Fruit fly (Drosophila melanogaster): ENCODE data around the gene Ras64B.

Ras64B gene

DNA sequence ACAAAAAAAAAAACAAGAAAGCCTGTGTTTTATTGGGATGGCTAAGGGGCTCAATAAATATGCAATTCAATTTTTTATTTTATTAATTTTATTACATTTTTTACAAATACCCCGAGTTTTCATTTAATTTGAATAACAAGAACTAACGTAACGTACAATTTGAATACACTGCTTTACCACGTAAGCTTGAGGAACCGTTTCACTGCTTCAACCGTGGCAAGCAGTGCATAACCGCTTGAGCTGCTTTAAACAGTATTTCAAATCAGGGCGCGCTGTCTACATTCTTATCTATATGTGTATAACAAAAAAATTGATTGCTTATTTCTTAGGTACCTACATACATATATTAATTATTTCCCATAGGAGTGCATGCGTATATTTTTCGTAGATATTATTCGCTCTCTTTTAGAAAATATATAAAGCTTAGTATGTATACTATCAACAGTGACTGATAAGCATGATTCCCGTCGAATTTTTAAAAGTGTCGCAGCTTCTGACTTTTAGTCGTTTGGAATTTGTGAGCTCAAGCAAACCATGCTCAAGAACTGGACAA lies 46.1 kb upstream of the Ras64B start, which contains the start of gene CG14990 (continued):
- TF ChIP-seq CG12299 (tag; optimal IDR thresholded peaks at IDR 0.05) (no peak), klu (GFP tag; IDR thresholded peaks at IDR 0.05) (no peak), CTCF (GFP tag; optimal IDR thresholded peaks at IDR 0.05) (no peak), stc (GFP tag; IDR thresholded peaks at IDR 0.05) (no peak), knrl (GFP tag; IDR thresholded peaks at IDR 0.05; ENCODE audit: partially characterized antibody) (peak; percentile 63; the same call in 1 of the 3 replicates), CG13624 (GFP tag; optimal IDR thresholded peaks at IDR 0.05) (no peak), NK7.1 (GFP tag; optimal IDR thresholded peaks at IDR 0.05) (no peak), CG7839 (tag; optimal IDR thresholded peaks at IDR 0.05) (peak; percentile 19), pfk (GFP tag; optimal IDR thresholded peaks at IDR 0.05) (no peak), sna (GFP tag; IDR thresholded peaks at IDR 0.05; ENCODE audit: partially characterized antibody) (no peak), ems (GFP tag; optimal IDR thresholded peaks at IDR 0.05) (no peak), H15 (GFP tag; IDR thresholded peaks at IDR 0.05) (no peak), mld (GFP tag; IDR thresholded peaks at IDR 0.05; ENCODE audit: partially characterized antibody) (no peak), Nf-YB (GFP tag; optimal IDR thresholded peaks at IDR 0.05) (no peak), Tbp (GFP tag; optimal IDR thresholded peaks at IDR 0.05) (no peak), CG18476 (GFP tag; optimal IDR thresholded peaks at IDR 0.05) (no peak), CG8924 (tag; optimal IDR thresholded peaks at IDR 0.05) (no peak), Taf1 (GFP tag; IDR thresholded peaks at IDR 0.05) (no peak), CG16813 (GFP tag; IDR thresholded peaks at IDR 0.05; ENCODE audit: partially characterized antibody) (no peak), MTF-1 (GFP tag; optimal IDR thresholded peaks at IDR 0.05; ENCODE audit: borderline replicate concordance) (no peak), stwl (tag; optimal IDR thresholded peaks at IDR 0.05) (peak; percentile 90), CG9876 (GFP tag; optimal IDR thresholded peaks at IDR 0.05) (no peak), CG17829 (tag; optimal IDR thresholded peaks at IDR 0.05) (peak; percentile 10), CHES-1-like (GFP tag; optimal IDR thresholded peaks at IDR 0.05) (no peak), CG1529 (GFP tag; optimal IDR thresholded peaks at IDR 0.05) (no peak), Opbp (GFP tag; IDR thresholded peaks at IDR 0.05; ENCODE audit: partially characterized antibody) (peak; percentile 56; the same call in 2 of the 3 replicates), CG6813 (GFP tag; optimal IDR thresholded peaks at IDR 0.05) (no peak), trem (tag; optimal IDR thresholded peaks at IDR 0.05) (no peak), unpg (GFP tag; optimal IDR thresholded peaks at IDR 0.05) (no peak), Deaf1 (tag; optimal IDR thresholded peaks at IDR 0.05) (no peak), Pdp1 (GFP tag; optimal IDR thresholded peaks at IDR 0.05) (no peak), bcd (GFP tag; optimal IDR thresholded peaks at IDR 0.05) (no peak), toy (GFP tag; IDR thresholded peaks at IDR 0.05) (no peak), fru (optimal IDR thresholded peaks at IDR 0.05) (no peak), gcm (GFP tag; optimal IDR thresholded peaks at IDR 0.05) (no peak), tll (GFP tag; optimal IDR thresholded peaks at IDR 0.05) (no peak), CG33213 (GFP tag; optimal IDR thresholded peaks at IDR 0.05) (no peak), CG4854 (GFP tag; optimal IDR thresholded peaks at IDR 0.05) (no peak), nerfin-2 (GFP tag; IDR thresholded peaks at IDR 0.05; ENCODE audit: partially characterized antibody) (no peak), CG1647 (GFP tag; optimal IDR thresholded peaks at IDR 0.05) (no peak), CkIIα-i1 (GFP tag; IDR thresholded peaks at IDR 0.05) (no peak), chif (GFP tag; optimal IDR thresholded peaks at IDR 0.05) (no peak), H2.0 (GFP tag; IDR thresholded peaks at IDR 0.05) (no peak), prd (optimal IDR thresholded peaks at IDR 0.05) (no peak), prd (GFP tag; IDR thresholded peaks at IDR 0.05) (no peak), ash1 (GFP tag; optimal IDR thresholded peaks at IDR 0.05) (no peak), BEAF-32 (GFP tag; optimal IDR thresholded peaks at IDR 0.05) (no peak), Kr (GFP tag; optimal IDR thresholded peaks at IDR 0.05) (no peak), Myb (GFP tag; optimal IDR thresholded peaks at IDR 0.05) (peak; percentile 95), run (tag; optimal IDR thresholded peaks at IDR 0.05) (no peak), CG6683 (GFP tag; optimal IDR thresholded peaks at IDR 0.05) (no peak)

All from whole organism, embryonic.